Fruit fly (Drosophila melanogaster) whole organism, embryonic: Measurements from ENCODE around the gene Ltn1.
A peak's percentile ranks its signal among the peaks of the same experiment; 100 is the strongest.

Experiments
- CG10209 ChIP-seq: fragments of 200-800 bp; sonication (Bioruptor generic); optimal IDR thresholded peaks from 3 replicates; lab custom pipeline; 2017; ENCODE audit warnings: missing biosample characterization, mild to moderate bottlenecking, missing genetic modification characterization, missing genetic modification reagents
- CG1024 ChIP-seq: fragments of 200-800 bp; sonication (Bioruptor generic); IDR thresholded peaks from 2 replicates; pipeline ENCODE4 v1.3.6; 2022; ENCODE audit warnings: missing biosample characterization, missing genetic modification characterization
- CG11247 ChIP-seq: fragments of 200-800 bp; sonication (Bioruptor generic); IDR thresholded peaks from 2 replicates; pipeline ENCODE4 v1.3.6; 2022; ENCODE audit warnings: missing biosample characterization, missing genetic modification characterization
- CG13287 ChIP-seq: fragments of 200-800 bp; sonication (Bioruptor generic); IDR thresholded peaks from 2 replicates; pipeline ENCODE4 v1.3.6; 2022; ENCODE audit warnings: missing biosample characterization, missing genetic modification characterization; ENCODE audit not compliant: partially characterized antibody
- CG13775 ChIP-seq: fragments of 200-800 bp; sonication (Bioruptor generic); optimal IDR thresholded peaks from 3 replicates; lab custom pipeline; 2017; ENCODE audit warnings: missing biosample characterization, mild to moderate bottlenecking, missing genetic modification characterization
- CG14965 ChIP-seq: fragments of 200-800 bp; sonication (Bioruptor generic); optimal IDR thresholded peaks from 2 replicates; lab custom pipeline; 2016; ENCODE audit warnings: missing biosample characterization, missing genetic modification characterization, borderline replicate concordance
- CG17568 ChIP-seq: fragments of 200-800 bp; sonication (Bioruptor generic); optimal IDR thresholded peaks from 2 replicates; lab custom pipeline; 2018; ENCODE audit warnings: missing biosample characterization, mild to moderate bottlenecking, missing genetic modification characterization, moderate library complexity
- CG1792 ChIP-seq: fragments of 200-800 bp; sonication (Bioruptor generic); optimal IDR thresholded peaks from 2 replicates; lab custom pipeline; 2016; ENCODE audit warnings: missing biosample characterization, missing genetic modification characterization
- CG1832 ChIP-seq: fragments of 200-800 bp; sonication (Bioruptor generic); optimal IDR thresholded peaks from 2 replicates; lab custom pipeline; 2017; ENCODE audit warnings: missing biosample characterization, mild to moderate bottlenecking, missing genetic modification characterization, inconsistent platforms
- CG2712 ChIP-seq: fragments of 200-800 bp; optimal IDR thresholded peaks from 3 replicates; lab custom pipeline; 2019; ENCODE audit warnings: missing biosample characterization, mild to moderate bottlenecking, missing genetic modification characterization, moderate library complexity
- CG30431 ChIP-seq: fragments of 200-800 bp; sonication (Bioruptor generic); optimal IDR thresholded peaks from 2 replicates; lab custom pipeline; 2017; ENCODE audit warnings: missing biosample characterization, missing genetic modification characterization
- CG3163 ChIP-seq: fragments of 200-800 bp; sonication (Bioruptor generic); optimal IDR thresholded peaks from 3 replicates; lab custom pipeline; 2016; ENCODE audit warnings: missing biosample characterization, missing genetic modification characterization
- CG34376 ChIP-seq: fragments of 200-800 bp; sonication (Bioruptor generic); optimal IDR thresholded peaks from 2 replicates; lab custom pipeline; 2018; ENCODE audit warnings: missing biosample characterization, mild to moderate bottlenecking, missing genetic modification characterization
- CG4360 ChIP-seq: fragments of 200-800 bp; sonication (Bioruptor generic); IDR thresholded peaks from 2 replicates; pipeline ENCODE4 v1.3.6; 2022; ENCODE audit warnings: missing biosample characterization, missing genetic modification characterization
- CG4707 ChIP-seq: fragments of 200-800 bp; sonication (Bioruptor generic); optimal IDR thresholded peaks from 2 replicates; lab custom pipeline; 2018; ENCODE audit warnings: missing biosample characterization, mild to moderate bottlenecking, missing genetic modification characterization, moderate library complexity
- CG5180 ChIP-seq: fragments of 200-800 bp; sonication (Bioruptor generic); optimal IDR thresholded peaks from 3 replicates; lab custom pipeline; 2017; ENCODE audit warnings: missing biosample characterization, missing genetic modification characterization, mild to moderate bottlenecking, moderate library complexity, missing genetic modification reagents
- CG5953 ChIP-seq: fragments of 200-800 bp; sonication (Bioruptor generic); IDR thresholded peaks from 2 replicates; pipeline ENCODE4 v1.3.6; 2022; ENCODE audit warnings: missing biosample characterization, missing genetic modification characterization
- CG9727 ChIP-seq: fragments of 200-800 bp; sonication (Bioruptor generic); optimal IDR thresholded peaks from 3 replicates; lab custom pipeline; 2017; ENCODE audit warnings: missing biosample characterization, mild to moderate bottlenecking, missing genetic modification characterization
- CHES-1-like ChIP-seq: fragments of 200-800 bp; sonication (Bioruptor generic); optimal IDR thresholded peaks from 2 replicates; lab custom pipeline; 2016; ENCODE audit warnings: missing biosample characterization, missing genetic modification characterization
- CTCF ChIP-seq: fragments of 200-800 bp; sonication (Bioruptor generic); optimal IDR thresholded peaks from 2 replicates; lab custom pipeline; 2017; ENCODE audit warnings: missing biosample characterization, mild to moderate bottlenecking, missing genetic modification characterization, moderate library complexity
- Dll ChIP-seq: fragments of 200-800 bp; sonication (Bioruptor generic); IDR thresholded peaks from 4 replicates; pipeline ENCODE4 v1.3.6; 2022; ENCODE audit warnings: missing biosample characterization, missing genetic modification characterization; ENCODE audit not compliant: partially characterized antibody
- Dp ChIP-seq: fragments of 200-800 bp; sonication (Bioruptor generic); optimal IDR thresholded peaks from 2 replicates; lab custom pipeline; 2018; ENCODE audit warnings: missing biosample characterization, mild to moderate bottlenecking, missing genetic modification characterization, moderate library complexity
- Gug ChIP-seq: fragments of 200-800 bp; sonication (Bioruptor generic); IDR thresholded peaks from 4 replicates; pipeline ENCODE4 v1.3.6; 2022; ENCODE audit warnings: missing biosample characterization, missing genetic modification characterization
- Hmr ChIP-seq: fragments of 200-800 bp; sonication (Bioruptor generic); optimal IDR thresholded peaks from 3 replicates; lab custom pipeline; 2017; ENCODE audit warnings: mild to moderate bottlenecking, missing biosample characterization, missing genetic modification reagents, missing genetic modification characterization
- Jarid2 ChIP-seq: fragments of 200-800 bp; sonication (Bioruptor generic); optimal IDR thresholded peaks from 3 replicates; lab custom pipeline; 2017; ENCODE audit warnings: mild to moderate bottlenecking, missing biosample characterization, missing genetic modification reagents, missing genetic modification characterization
- Lhr ChIP-seq: fragments of 200-800 bp; sonication (Bioruptor generic); optimal IDR thresholded peaks from 3 replicates; lab custom pipeline; 2017; ENCODE audit warnings: mild to moderate bottlenecking, missing biosample characterization, missing genetic modification reagents, missing genetic modification characterization
- Nf-YB ChIP-seq: fragments of 200-800 bp; sonication (Bioruptor generic); optimal IDR thresholded peaks from 3 replicates; lab custom pipeline; 2019; ENCODE audit warnings: missing biosample characterization, mild to moderate bottlenecking, missing genetic modification characterization, moderate library complexity
- NfI ChIP-seq: fragments of 200-800 bp; sonication (Bioruptor generic); optimal IDR thresholded peaks from 3 replicates; lab custom pipeline; 2018; ENCODE audit warnings: missing biosample characterization, mild to moderate bottlenecking, missing genetic modification characterization, moderate library complexity
- Scr ChIP-seq: fragments of 200-800 bp; sonication (Bioruptor generic); IDR thresholded peaks from 2 replicates; pipeline ENCODE4 v1.3.6; 2022; ENCODE audit warnings: missing biosample characterization, missing genetic modification characterization; ENCODE audit not compliant: partially characterized antibody
- Six4 ChIP-seq: fragments of 200-800 bp; sonication (Bioruptor generic); optimal IDR thresholded peaks from 2 replicates; lab custom pipeline; 2016; ENCODE audit warnings: missing biosample characterization, missing genetic modification characterization
- ac ChIP-seq: fragments of 200-800 bp; sonication (Bioruptor generic); optimal IDR thresholded peaks from 3 replicates; lab custom pipeline; 2017; ENCODE audit warnings: missing biosample characterization, mild to moderate bottlenecking, missing genetic modification characterization
- bcd ChIP-seq: fragments of 200-800 bp; sonication (Bioruptor generic); optimal IDR thresholded peaks from 2 replicates; lab custom pipeline; 2017; ENCODE audit warnings: missing biosample characterization, mild to moderate bottlenecking, missing genetic modification characterization
- chinmo ChIP-seq: fragments of 200-800 bp; sonication (Bioruptor generic); IDR thresholded peaks from 4 replicates; pipeline ENCODE4 v1.3.6; 2022; ENCODE audit warnings: missing biosample characterization, missing genetic modification characterization; ENCODE audit not compliant: partially characterized antibody
- ci ChIP-seq: fragments of 200-800 bp; sonication (Bioruptor generic); IDR thresholded peaks from 3 replicates; pipeline ENCODE4 v1.3.6; 2022; ENCODE audit warnings: missing biosample characterization, missing genetic modification characterization
- crc ChIP-seq: fragments of 200-800 bp; sonication (Bioruptor generic); optimal IDR thresholded peaks from 2 replicates; lab custom pipeline; 2016; ENCODE audit warnings: missing biosample characterization, missing genetic modification characterization
- crol ChIP-seq: fragments of 200-800 bp; sonication (Bioruptor generic); IDR thresholded peaks from 2 replicates; pipeline ENCODE4 v1.3.6; 2022; ENCODE audit warnings: missing biosample characterization, missing genetic modification characterization
- gfzf ChIP-seq: fragments of 200-800 bp; sonication (Bioruptor generic); optimal IDR thresholded peaks from 2 replicates; lab custom pipeline; 2016; ENCODE audit warnings: missing biosample characterization, mild to moderate bottlenecking, missing genetic modification characterization, moderate library complexity
- h ChIP-seq: fragments of >200 bp; optimal IDR thresholded peaks from 2 replicates; lab custom pipeline; 2017
- inv ChIP-seq: fragments of 200-800 bp; sonication (Bioruptor generic); IDR thresholded peaks from 2 replicates; pipeline ENCODE4 v1.3.6; 2022; ENCODE audit warnings: missing biosample characterization, missing genetic modification characterization; ENCODE audit not compliant: partially characterized antibody
- klu ChIP-seq: fragments of 200-800 bp; sonication (Bioruptor generic); IDR thresholded peaks from 2 replicates; pipeline ENCODE4 v1.3.6; 2022; ENCODE audit warnings: missing biosample characterization, missing genetic modification characterization
- nom ChIP-seq: fragments of 200-800 bp; sonication (Bioruptor generic); optimal IDR thresholded peaks from 2 replicates; lab custom pipeline; 2017; ENCODE audit warnings: missing biosample characterization, missing genetic modification characterization, mild to moderate bottlenecking, moderate library complexity, missing genetic modification reagents
- oc ChIP-seq: fragments of 200-800 bp; sonication (Bioruptor generic); optimal IDR thresholded peaks from 2 replicates; lab custom pipeline; 2018; ENCODE audit warnings: missing biosample characterization, mild to moderate bottlenecking, missing genetic modification characterization, moderate library complexity
- p53 ChIP-seq: fragments of 200-800 bp; sonication (Bioruptor generic); optimal IDR thresholded peaks from 2 replicates; lab custom pipeline; 2016; ENCODE audit warnings: missing biosample characterization, missing genetic modification characterization
- psq ChIP-seq: fragments of 200-800 bp; sonication (Bioruptor generic); optimal IDR thresholded peaks from 2 replicates; lab custom pipeline; 2017; ENCODE audit warnings: missing biosample characterization, missing genetic modification characterization
- salm ChIP-seq: fragments of 200-800 bp; sonication (Bioruptor generic); optimal IDR thresholded peaks from 2 replicates; lab custom pipeline; 2018; ENCODE audit warnings: missing biosample characterization, mild to moderate bottlenecking, missing genetic modification characterization
- scrt ChIP-seq: fragments of 200-800 bp; sonication (Bioruptor generic); optimal IDR thresholded peaks from 2 replicates; lab custom pipeline; 2018; ENCODE audit warnings: missing biosample characterization, mild to moderate bottlenecking, missing genetic modification characterization, moderate library complexity
- slp2 ChIP-seq: fragments of 200-800 bp; sonication (Bioruptor generic); optimal IDR thresholded peaks from 2 replicates; lab custom pipeline; 2016; ENCODE audit warnings: missing biosample characterization, missing genetic modification characterization
- stc ChIP-seq: fragments of 200-800 bp; sonication (Bioruptor generic); IDR thresholded peaks from 2 replicates; pipeline ENCODE4 v1.3.6; 2022; ENCODE audit warnings: missing biosample characterization, missing genetic modification characterization
- wdn ChIP-seq: fragments of 200-800 bp; sonication (Bioruptor generic); IDR thresholded peaks from 2 replicates; pipeline ENCODE4 v1.3.6; 2022; ENCODE audit warnings: missing biosample characterization, missing genetic modification characterization
- zfh1 ChIP-seq: fragments of 200-800 bp; sonication (Bioruptor generic); IDR thresholded peaks from 3 replicates; pipeline ENCODE4 v1.3.6; 2022; ENCODE audit warnings: missing biosample characterization, missing genetic modification characterization

The Ltn1 gene

DNA sequence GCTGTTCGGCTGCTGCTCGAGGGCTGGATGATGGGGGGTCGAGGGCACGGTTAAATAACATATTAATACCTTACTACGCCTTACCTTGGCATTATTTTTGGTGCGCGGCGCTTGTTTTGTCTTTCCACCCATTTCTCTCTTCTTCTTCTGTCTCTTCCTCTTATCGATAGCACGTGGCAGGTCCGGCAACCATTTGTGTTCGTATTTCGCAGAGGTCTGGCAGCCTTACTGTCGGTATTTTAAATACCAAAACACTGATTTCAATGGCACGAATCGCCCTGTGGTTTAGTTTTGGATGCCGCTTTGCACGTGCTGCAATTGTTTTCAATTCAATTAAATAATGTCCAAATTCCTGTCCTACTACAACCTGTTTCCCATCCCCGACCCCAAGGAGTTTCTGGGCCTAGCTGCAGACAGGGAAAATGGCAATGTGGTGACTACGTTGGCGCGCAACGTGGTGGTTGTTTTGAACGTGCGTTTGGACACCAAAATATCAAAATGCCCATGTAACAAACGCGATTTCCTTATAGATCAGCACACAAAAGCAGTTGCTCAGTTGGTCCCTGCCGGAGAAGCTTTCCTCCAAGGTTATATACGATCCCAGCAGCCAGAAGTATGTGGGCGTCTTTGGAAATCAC lies at the start of gene Ltn1, which contains the start of gene CG9300 (continued):
- TF ChIP-seq CG9727 (GFP tag; lab: Kevin White, UChicago) = no peak
- TF ChIP-seq bcd (GFP tag; lab: Kevin White, UChicago) = no peak
- no peak for TF ChIP-seq CG10209 (GFP tag; lab: Kevin White, UChicago)
- TF ChIP-seq scrt (GFP tag; lab: Kevin White, UChicago) = no peak
- TF ChIP-seq zfh1 (GFP tag; lab: Robert Waterston, UW) = no peak
- no peak for TF ChIP-seq Gug (GFP tag; lab: Robert Waterston, UW)
- no peak for TF ChIP-seq oc (tag; lab: Kevin White, UChicago)
- TF ChIP-seq Hmr = no peak
- no peak for TF ChIP-seq chinmo (GFP tag; lab: Robert Waterston, UW)
- no peak for TF ChIP-seq stc (GFP tag; lab: Robert Waterston, UW)
- TF ChIP-seq CTCF (GFP tag; lab: Kevin White, UChicago) = no peak
- TF ChIP-seq Dll (GFP tag; lab: Robert Waterston, UW) = 0 out of 4 replicates have a peak, but pooled peaks have one; percentile 42
- no peak for TF ChIP-seq CG5180 (GFP tag; lab: Kevin White, UChicago)
- TF ChIP-seq Jarid2 = peak; percentile 49
- no peak for TF ChIP-seq CG11247 (GFP tag; lab: Robert Waterston, UW)
- no peak for TF ChIP-seq klu (GFP tag; lab: Robert Waterston, UW)
- TF ChIP-seq Nf-YB (GFP tag; lab: Kevin White, UChicago) = no peak
- TF ChIP-seq Six4 (GFP tag; lab: Kevin White, UChicago) = no peak
- TF ChIP-seq nom (GFP tag; lab: Kevin White, UChicago) = no peak
- TF ChIP-seq CG2712 = no peak
- peak; percentile 56 for TF ChIP-seq Scr (GFP tag; lab: Robert Waterston, UW)
- TF ChIP-seq CG5953 (GFP tag; lab: Robert Waterston, UW) = no peak
- TF ChIP-seq ci (GFP tag; lab: Robert Waterston, UW) = peak; percentile 81; the same call in 1 of the 3 replicates
- no peak for TF ChIP-seq CG1832
- no peak for TF ChIP-seq slp2 (GFP tag; lab: Kevin White, UChicago)
- TF ChIP-seq CG13775 = peak; percentile 0
- TF ChIP-seq ac (GFP tag; lab: Kevin White, UChicago) = no peak
- TF ChIP-seq Lhr = peak; percentile 66
- no peak for TF ChIP-seq CG4360 (GFP tag; lab: Robert Waterston, UW)
- TF ChIP-seq p53 = peak; percentile 44
- peak; percentile 28 for TF ChIP-seq CG4707
- no peak for TF ChIP-seq crol (GFP tag; lab: Robert Waterston, UW)
- TF ChIP-seq h (lab: Kevin White, UChicago) = no peak
- peak; percentile 52 for TF ChIP-seq gfzf (GFP tag; lab: Kevin White, UChicago)
- no peak for TF ChIP-seq salm (tag; lab: Kevin White, UChicago)
- TF ChIP-seq inv (GFP tag; lab: Robert Waterston, UW) = peak; percentile 41; the same call in 1 of the 2 replicates
- TF ChIP-seq CG30431 (GFP tag; lab: Kevin White, UChicago) = no peak
- TF ChIP-seq CG34376 (GFP tag; lab: Kevin White, UChicago) = peak; percentile 52
- TF ChIP-seq CG17568 (GFP tag; lab: Kevin White, UChicago) = no peak
- TF ChIP-seq CG14965 (GFP tag; lab: Kevin White, UChicago) = no peak
- TF ChIP-seq NfI = peak; percentile 50
- TF ChIP-seq CG1792 = no peak
- TF ChIP-seq CG1024 (GFP tag; lab: Robert Waterston, UW) = no peak
- TF ChIP-seq CG13287 = peak; percentile 70
- TF ChIP-seq psq (GFP tag; lab: Kevin White, UChicago) = peak; percentile 14
- TF ChIP-seq CHES-1-like = peak; percentile 64
- TF ChIP-seq CG3163 = peak; percentile 18
- TF ChIP-seq crc (GFP tag; lab: Kevin White, UChicago) = peak; percentile 21
- peak; percentile 65 for TF ChIP-seq Dp (GFP tag; lab: Kevin White, UChicago)
- peak; percentile 52; the same call in 1 of the 2 replicates for TF ChIP-seq wdn
